ENCODE assay signal across 2 worm cellular contexts in the genomic region with DNA sequence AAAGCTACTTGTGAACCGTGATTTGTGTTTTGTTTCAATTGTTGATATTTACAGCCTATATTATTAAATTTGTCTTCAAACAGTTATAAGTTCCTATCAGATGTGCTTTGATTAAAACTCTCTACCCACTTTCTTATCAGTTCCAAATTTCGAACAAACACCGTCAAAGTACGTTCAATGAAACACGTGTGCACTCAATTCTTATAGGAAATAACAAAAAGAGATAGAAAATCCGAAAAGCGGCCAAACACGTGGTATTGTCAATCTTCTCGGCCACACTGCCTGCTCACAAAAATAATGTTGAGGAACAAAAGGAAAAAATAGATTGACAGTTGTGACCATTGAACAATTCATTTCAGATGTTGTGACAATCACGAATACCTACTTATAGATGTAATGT.
TF ChIP-seq lines count a peak whose summit lies in the region.

No protein-coding gene starts in this region.

TF ChIP-seq in whole organism, L1 larva, 84 proteins besides CTCF, POLR2A, EP300 and RAD21 (continued from another document):
- TF ChIP-seq alr-1 (tag; optimal IDR thresholded peaks at IDR 0.05; lab: Kevin White, UChicago; ENCODE audit: borderline replicate concordance), result no peak
- TF ChIP-seq unc-30 (tag; optimal IDR thresholded peaks at IDR 0.05; lab: Kevin White, UChicago), result no peak
- peak; percentile 54 for TF ChIP-seq blmp-1 (tag; optimal IDR thresholded peaks at IDR 0.05; lab: Kevin White, UChicago)
- TF ChIP-seq lin-39 (tag; optimal IDR thresholded peaks at IDR 0.05; lab: Kevin White, UChicago), result peak; percentile 18
- peak; percentile 23 for TF ChIP-seq jun-1 (tag; optimal IDR thresholded peaks at IDR 0.05; lab: Kevin White, UChicago)
- peak; percentile 13 for TF ChIP-seq irx-1 (tag; optimal IDR thresholded peaks at IDR 0.05; lab: Kevin White, UChicago)
- TF ChIP-seq lir-3 (tag; optimal IDR thresholded peaks at IDR 0.05; lab: Kevin White, UChicago; ENCODE audit: poor library complexity), result peak; percentile 68
- TF ChIP-seq nhr-11 (tag; optimal IDR thresholded peaks at IDR 0.05; lab: Kevin White, UChicago), result no peak
- TF ChIP-seq snu-23 (GFP tag; optimal IDR thresholded peaks at IDR 0.05; lab: Kevin White, UChicago), result peak; percentile 91
- TF ChIP-seq hlh-4 (tag; optimal IDR thresholded peaks at IDR 0.05; lab: Kevin White, UChicago), result no peak
- peak; percentile 75 for TF ChIP-seq rnt-1 (tag; optimal IDR thresholded peaks at IDR 0.05; lab: Kevin White, UChicago)
- TF ChIP-seq nhr-90 (tag; optimal IDR thresholded peaks at IDR 0.05; lab: Kevin White, UChicago; ENCODE audit: poor library complexity), result peak; percentile 83
- TF ChIP-seq unc-62 (GFP tag; optimal IDR thresholded peaks at IDR 0.05; lab: Kevin White, UChicago), result no peak
- TF ChIP-seq ceh-90 (tag; optimal IDR thresholded peaks at IDR 0.05; lab: Kevin White, UChicago), result no peak
- TF ChIP-seq efl-3 (GFP tag; optimal IDR thresholded peaks at IDR 0.05; lab: Kevin White, UChicago), result no peak
- TF ChIP-seq ztf-4 (tag; optimal IDR thresholded peaks at IDR 0.05; lab: Kevin White, UChicago), result peak; percentile 50
- peak; percentile 90 for TF ChIP-seq nhr-85 (tag; lab: Kevin White, UChicago)
- no peak for TF ChIP-seq aly-2 (tag; optimal IDR thresholded peaks at IDR 0.05; lab: Kevin White, UChicago)
- peak; percentile 91 for TF ChIP-seq elt-2 (tag; optimal IDR thresholded peaks at IDR 0.05; lab: Kevin White, UChicago)
- TF ChIP-seq zag-1 (tag; optimal IDR thresholded peaks at IDR 0.05; lab: Kevin White, UChicago), result no peak
- no peak for TF ChIP-seq hlh-17 (GFP tag; optimal IDR thresholded peaks at IDR 0.05; lab: Kevin White, UChicago; ENCODE audit: borderline replicate concordance)
- TF ChIP-seq nhr-84 (tag; optimal IDR thresholded peaks at IDR 0.05; lab: Kevin White, UChicago), result no peak
- TF ChIP-seq lin-35 (GFP tag; optimal IDR thresholded peaks at IDR 0.05; lab: Kevin White, UChicago), result peak in 1 of 2 experiments; percentile 81
- TF ChIP-seq C04F5.9 (tag; optimal IDR thresholded peaks at IDR 0.05; lab: Kevin White, UChicago), result peak; percentile 0
- peak; percentile 99 for TF ChIP-seq nhr-19 (GFP tag; conservative IDR thresholded peaks at IDR 0.05; lab: Robert Waterston, UW)
- TF ChIP-seq sptf-1 (tag; optimal IDR thresholded peaks at IDR 0.05; lab: Kevin White, UChicago), result no peak
- TF ChIP-seq lin-14 (GFP tag; optimal IDR thresholded peaks at IDR 0.05; lab: Kevin White, UChicago), result peak; percentile 94
- peak; percentile 60 for TF ChIP-seq nhr-47 (tag; optimal IDR thresholded peaks at IDR 0.05; lab: Kevin White, UChicago)
- TF ChIP-seq mep-1 (tag; optimal IDR thresholded peaks at IDR 0.05; lab: Kevin White, UChicago), result peak; percentile 43
- TF ChIP-seq C34B4.2 (tag; optimal IDR thresholded peaks at IDR 0.05; lab: Kevin White, UChicago), result no peak
- TF ChIP-seq tlp-1 (tag; optimal IDR thresholded peaks at IDR 0.05; lab: Kevin White, UChicago), result no peak
- TF ChIP-seq unc-98 (GFP tag; IDR thresholded peaks at IDR 0.05; lab: Robert Waterston, UW), result no peak
- peak in 2 of 3 experiments; percentile 24 to 51 for TF ChIP-seq dpl-1 (GFP tag; optimal IDR thresholded peaks at IDR 0.05; lab: Kevin White, UChicago)
- TF ChIP-seq ceh-88 (GFP tag; IDR thresholded peaks at IDR 0.05; lab: Robert Waterston, UW), result peak; percentile 56; the same call in 1 of the 2 replicates
- TF ChIP-seq nhr-71 (tag; optimal IDR thresholded peaks at IDR 0.05; lab: Kevin White, UChicago), result peak; percentile 96
- peak; percentile 90 for TF ChIP-seq tbx-2 (tag; optimal IDR thresholded peaks at IDR 0.05; lab: Kevin White, UChicago)
- TF ChIP-seq egl-27 (tag; optimal IDR thresholded peaks at IDR 0.05; lab: Kevin White, UChicago), result no peak
- peak; percentile 21 for TF ChIP-seq pax-3 (tag; optimal IDR thresholded peaks at IDR 0.05; lab: Kevin White, UChicago)

TF ChIP-seq in whole organism, L4 larva, 104 proteins besides CTCF, POLR2A, EP300 and RAD21 (continued from another document):
- TF ChIP-seq hlh-11 (tag; optimal IDR thresholded peaks at IDR 0.05; lab: Kevin White, UChicago) (peak; percentile 92), nhr-111 (GFP tag; optimal IDR thresholded peaks at IDR 0.05; lab: Kevin White, UChicago) (no peak), mes-2 (tag; optimal IDR thresholded peaks at IDR 0.05; lab: Kevin White, UChicago; ENCODE audit: poor library complexity, severe bottlenecking) (peak; percentile 32), nhr-10 (tag; optimal IDR thresholded peaks at IDR 0.05; lab: Kevin White, UChicago) (peak; percentile 73), Y5F2A.4 (GFP tag; optimal IDR thresholded peaks at IDR 0.05; lab: Kevin White, UChicago) (no peak), nhr-25 (tag; optimal IDR thresholded peaks at IDR 0.05; lab: Kevin White, UChicago; ENCODE audit: borderline replicate concordance, insufficient read depth) (no peak), mxl-3 (GFP tag; optimal IDR thresholded peaks at IDR 0.05; lab: Kevin White, UChicago) (peak; percentile 81), snpc-4 (tag; optimal IDR thresholded peaks at IDR 0.05; lab: Kevin White, UChicago) (no peak), ztf-11 (tag; optimal IDR thresholded peaks at IDR 0.05; lab: Kevin White, UChicago) (no peak), ceh-44 (GFP tag; IDR thresholded peaks at IDR 0.05; lab: Robert Waterston, UW) (no peak), T26A8.4 (GFP tag; IDR thresholded peaks at IDR 0.05; lab: Robert Waterston, UW) (no peak), ZK546.5 (tag; optimal IDR thresholded peaks at IDR 0.05; lab: Kevin White, UChicago) (no peak), duxl-1 (tag; optimal IDR thresholded peaks at IDR 0.05; lab: Kevin White, UChicago; ENCODE audit: poor library complexity) (no peak), hmg-1.1 (GFP tag; IDR thresholded peaks at IDR 0.05; lab: Robert Waterston, UW) (no peak), spr-3 (GFP tag; optimal IDR thresholded peaks at IDR 0.05; lab: Kevin White, UChicago) (no peak), vab-7 (GFP tag; IDR thresholded peaks at IDR 0.05; lab: Robert Waterston, UW) (no peak), pqm-1 (tag; optimal IDR thresholded peaks at IDR 0.05; lab: Kevin White, UChicago) (peak; percentile 61), unc-130 (GFP tag; optimal IDR thresholded peaks at IDR 0.05; lab: Kevin White, UChicago) (no peak), daf-12 (tag; optimal IDR thresholded peaks at IDR 0.05; lab: Kevin White, UChicago) (no peak), lin-29 (GFP tag; IDR thresholded peaks at IDR 0.05; lab: Robert Waterston, UW) (no peak), madf-9 (GFP tag; conservative IDR thresholded peaks at IDR 0.05; lab: Robert Waterston, UW) (no peak), nhr-28 (tag; optimal IDR thresholded peaks at IDR 0.05; lab: Kevin White, UChicago) (peak; percentile 85), daf-19 (GFP tag; conservative IDR thresholded peaks at IDR 0.05; lab: Robert Waterston, UW) (no peak), lim-7 (GFP tag; IDR thresholded peaks at IDR 0.05; lab: Robert Waterston, UW) (no peak), dpl-1 (GFP tag; optimal IDR thresholded peaks at IDR 0.05; lab: Kevin White, UChicago) (no peak), ceh-20 (GFP tag; IDR thresholded peaks at IDR 0.05; lab: Robert Waterston, UW) (no peak), ama-1 (optimal IDR thresholded peaks at IDR 0.05; lab: Kevin White, UChicago) (no peak), unc-62 (GFP tag; optimal IDR thresholded peaks at IDR 0.05 in 1 of 2; lab: Kevin White, UChicago) (peak in 1 of 2 experiments; percentile 94), unc-62 (tag; optimal IDR thresholded peaks at IDR 0.05; lab: Kevin White, UChicago) (no peak), rbr-2 (tag; optimal IDR thresholded peaks at IDR 0.05; lab: Kevin White, UChicago) (no peak), tag-97 (GFP tag; IDR thresholded peaks at IDR 0.05; lab: Robert Waterston, UW) (no peak), nhr-237 (tag; optimal IDR thresholded peaks at IDR 0.05; lab: Kevin White, UChicago) (no peak), egl-43 (GFP tag; IDR thresholded peaks at IDR 0.05; lab: Robert Waterston, UW) (no peak), aly-2 (tag; optimal IDR thresholded peaks at IDR 0.05; lab: Kevin White, UChicago) (no peak), lin-39 (tag; optimal IDR thresholded peaks at IDR 0.05; lab: Kevin White, UChicago) (no peak), ceh-62 (tag; optimal IDR thresholded peaks at IDR 0.05; lab: Kevin White, UChicago) (no peak), zag-1 (tag; optimal IDR thresholded peaks at IDR 0.05; lab: Kevin White, UChicago) (no peak), fos-1 (tag; optimal IDR thresholded peaks at IDR 0.05; lab: Kevin White, UChicago) (no peak), F26F4.8 (GFP tag; conservative IDR thresholded peaks at IDR 0.05; lab: Robert Waterston, UW) (no peak), mdt-29 (GFP tag; IDR thresholded peaks at IDR 0.05; lab: Robert Waterston, UW) (peak; percentile 75; the same call in 1 of the 2 replicates), dmd-6 (GFP tag; IDR thresholded peaks at IDR 0.05; lab: Robert Waterston, UW) (peak; percentile 88), php-3 (GFP tag; IDR thresholded peaks at IDR 0.05; lab: Robert Waterston, UW) (no peak), nhr-48 (tag; optimal IDR thresholded peaks at IDR 0.05; lab: Kevin White, UChicago) (peak; percentile 62), saeg-2 (GFP tag; IDR thresholded peaks at IDR 0.05; lab: Robert Waterston, UW) (no peak), Y48G9A.11 (GFP tag; IDR thresholded peaks at IDR 0.05; lab: Robert Waterston, UW) (no peak), ceh-82 (tag; optimal IDR thresholded peaks at IDR 0.05; lab: Kevin White, UChicago) (no peak), zip-11 (GFP tag; IDR thresholded peaks at IDR 0.05; lab: Robert Waterston, UW) (no peak), dmd-9 (GFP tag; IDR thresholded peaks at IDR 0.05; lab: Robert Waterston, UW) (no peak), mxl-2 (GFP tag; conservative IDR thresholded peaks at IDR 0.05; lab: Robert Waterston, UW) (no peak), hif-1 (tag; optimal IDR thresholded peaks at IDR 0.05; lab: Kevin White, UChicago) (peak in 1 of 2 experiments; percentile 40), ces-1 (GFP tag; optimal IDR thresholded peaks at IDR 0.05; lab: Kevin White, UChicago) (no peak)
